Worm (Caenorhabditis elegans) whole organism, early embryonic: ENCODE measurements around the gene cdc-42.

Experiments
- B0310.2 ChIP-seq: sonication (generic microtip); optimal IDR thresholded peaks from 2 replicates; lab custom pipeline; 2016; ENCODE audit warnings: mild to moderate bottlenecking, missing genetic modification characterization, missing compliant biosample characterization
- F13C5.2 ChIP-seq: sonication (generic microtip); optimal IDR thresholded peaks from 2 replicates; lab custom pipeline; 2017; ENCODE audit warnings: mild to moderate bottlenecking, missing genetic modification characterization, inconsistent platforms, missing compliant biosample characterization
- aly-1 ChIP-seq: sonication (generic microtip); optimal IDR thresholded peaks from 2 replicates; lab custom pipeline; 2016; ENCODE audit warnings: missing genetic modification characterization, missing compliant biosample characterization
- ama-1 ChIP-seq: fragments of 150-350 bp; optimal IDR thresholded peaks from 2 replicates; lab custom pipeline; 2014
- ceh-13 ChIP-seq: fragments of 200-800 bp; sonication (Bioruptor generic); optimal IDR thresholded peaks from 2 replicates; lab custom pipeline; 2018; ENCODE audit warnings: mild to moderate bottlenecking, missing genetic modification characterization, missing compliant biosample characterization
- ceh-36 ChIP-seq: sonication (generic microtip); optimal IDR thresholded peaks from 2 replicates; lab custom pipeline; 2016; ENCODE audit warnings: missing genetic modification characterization, inconsistent platforms, missing compliant biosample characterization
- ets-7 ChIP-seq: sonication (generic microtip); optimal IDR thresholded peaks from 2 replicates; lab custom pipeline; 2016; ENCODE audit warnings: missing genotype, missing genetic modification characterization, missing compliant biosample characterization
- flt-1 ChIP-seq: fragments of 200-800 bp; sonication (Bioruptor generic); IDR thresholded peaks from 2 replicates; pipeline ENCODE4 v1.3.6; 2022; ENCODE audit warnings: missing genetic modification characterization, missing compliant biosample characterization
- hmbx-1 ChIP-seq: sonication (generic microtip); optimal IDR thresholded peaks from 2 replicates; lab custom pipeline; 2016; ENCODE audit warnings: mild to moderate bottlenecking, missing genetic modification characterization, missing compliant biosample characterization
- hmg-4 ChIP-seq: fragments of 200-800 bp; sonication (Bioruptor generic); optimal IDR thresholded peaks from 2 replicates; lab custom pipeline; 2018; ENCODE audit warnings: mild to moderate bottlenecking, missing genetic modification characterization, missing compliant biosample characterization
- hnd-1 ChIP-seq: sonication (generic microtip); optimal IDR thresholded peaks from 2 replicates; lab custom pipeline; 2016; ENCODE audit warnings: missing genetic modification characterization, missing compliant biosample characterization
- pes-1 ChIP-seq: fragments of 200-800 bp; sonication (Bioruptor generic); IDR thresholded peaks from 2 replicates; pipeline ENCODE4 v1.3.6; 2022; ENCODE audit warnings: missing genetic modification reagents, missing genetic modification characterization, missing compliant biosample characterization
- scrt-1 ChIP-seq: fragments of 200-800 bp; sonication (Bioruptor generic); IDR thresholded peaks from 2 replicates; pipeline ENCODE4 v1.3.6; 2022; ENCODE audit warnings: missing genetic modification characterization, missing compliant biosample characterization
- sea-1 ChIP-seq: fragments of 200-800 bp; sonication (Bioruptor generic); conservative IDR thresholded peaks from 2 replicates; pipeline ENCODE4 v1.3.6; 2022; ENCODE audit warnings: missing genetic modification characterization, missing compliant biosample characterization
- tbx-11 ChIP-seq: fragments of 200-800 bp; sonication (Bioruptor generic); IDR thresholded peaks from 2 replicates; pipeline ENCODE4 v1.3.6; 2022; ENCODE audit warnings: missing genetic modification characterization, missing compliant biosample characterization
- tbx-37 ChIP-seq: fragments of 200-800 bp; sonication (Bioruptor generic); conservative IDR thresholded peaks from 2 replicates; pipeline ENCODE4 v1.3.6; 2022; ENCODE audit warnings: missing genetic modification reagents, missing genetic modification characterization, missing compliant biosample characterization
- tra-4 ChIP-seq: sonication (generic microtip); optimal IDR thresholded peaks from 2 replicates; lab custom pipeline; 2017; ENCODE audit warnings: missing genetic modification characterization, missing compliant biosample characterization

Gene cdc-42

ce11 chrII:7607953-7608352 is 8.3 kb upstream of the cdc-42 start, which contains the start of gene lips-17:
lips-17 (plus strand) TSS chrII:7608253.
- no peak for TF ChIP-seq ceh-36 (tag; lab: Kevin White, UChicago)
- no peak for TF ChIP-seq tra-4
- TF ChIP-seq tbx-11 (GFP tag; lab: Robert Waterston, UW): no peak
- no peak for TF ChIP-seq ama-1 (lab: Kevin White, UChicago)
- no peak for TF ChIP-seq ceh-13 (GFP tag; lab: Kevin White, UChicago)
- TF ChIP-seq B0310.2 (tag; lab: Kevin White, UChicago): no peak
- no peak for TF ChIP-seq flt-1 (GFP tag; lab: Robert Waterston, UW)
- TF ChIP-seq sea-1 (GFP tag; lab: Robert Waterston, UW): no peak
- no peak for TF ChIP-seq F13C5.2
- no peak for TF ChIP-seq hmbx-1 (tag; lab: Kevin White, UChicago)
- no peak for TF ChIP-seq hmg-4 (GFP tag; lab: Kevin White, UChicago)
- TF ChIP-seq tbx-37 (GFP tag; lab: Robert Waterston, UW): no peak
- TF ChIP-seq ets-7 (tag; lab: Kevin White, UChicago): no peak
- TF ChIP-seq pes-1 (GFP tag; lab: Robert Waterston, UW): no peak
- TF ChIP-seq hnd-1 (tag; lab: Kevin White, UChicago): no peak
- no peak for TF ChIP-seq scrt-1 (GFP tag; lab: Robert Waterston, UW)
- no peak for TF ChIP-seq aly-1 (tag; lab: Kevin White, UChicago)

DNA sequence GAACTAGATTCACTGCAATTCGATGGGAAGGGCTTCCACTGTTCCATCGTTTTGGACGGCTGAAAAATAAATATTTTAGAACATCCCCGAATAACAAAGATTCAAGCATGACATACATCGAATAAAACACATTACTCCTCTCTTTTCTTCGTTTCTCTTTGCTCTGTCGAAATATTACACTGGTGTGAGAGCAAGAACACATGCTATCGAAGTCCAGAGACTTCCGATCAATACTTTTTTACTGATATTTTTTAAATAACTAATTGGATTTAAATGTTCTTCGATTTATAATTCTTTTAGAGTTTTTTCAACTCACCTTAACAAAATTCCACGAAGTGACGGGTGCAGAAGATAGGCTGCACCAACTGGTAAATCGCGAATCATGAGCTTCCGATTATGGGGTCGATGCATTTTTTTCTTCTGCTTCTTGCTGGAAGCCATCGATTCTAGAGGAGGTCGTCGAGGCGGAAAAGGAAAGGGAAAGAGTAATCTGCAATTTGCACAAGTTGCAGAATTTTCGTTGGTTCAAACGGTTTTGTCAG is 2.9 kb upstream of the cdc-42 start, which contains the start of the genes oig-4 and R07G3.7:
Gene oig-4, plus strand, starts transcription at position 301 of the 542 bp plus-strand sequence.
Gene R07G3.7, minus strand, starts transcription at position 492 of the 542 bp plus-strand sequence.
- no peak for TF ChIP-seq aly-1 (tag; lab: Kevin White, UChicago)
- no peak for TF ChIP-seq ceh-36 (tag; lab: Kevin White, UChicago)
- no peak for TF ChIP-seq ama-1 (lab: Kevin White, UChicago)
- no peak for TF ChIP-seq tbx-11 (GFP tag; lab: Robert Waterston, UW)

DNA sequence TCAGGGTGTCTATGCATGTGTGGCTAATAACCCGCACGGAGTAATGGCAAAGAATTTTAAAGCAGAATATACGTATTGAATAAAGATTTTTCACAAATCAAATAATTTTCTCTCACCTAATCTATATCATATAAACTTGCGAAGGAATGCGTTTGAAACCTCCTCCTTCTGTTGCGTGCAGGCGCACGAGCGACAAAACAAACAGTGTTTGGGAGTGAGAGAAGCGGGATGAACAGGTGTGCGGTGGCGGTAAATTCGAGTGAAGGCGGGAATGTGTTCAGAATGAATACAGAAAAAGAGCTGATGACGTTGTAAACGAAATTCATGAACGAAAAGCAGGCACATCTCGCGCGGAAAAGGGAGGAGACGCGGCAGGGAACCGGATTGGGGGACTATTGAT is 1.9 kb upstream of the cdc-42 start:
- no peak for TF ChIP-seq sea-1 (GFP tag; lab: Robert Waterston, UW)
- no peak for TF ChIP-seq tbx-11 (GFP tag; lab: Robert Waterston, UW)
- TF ChIP-seq hmg-4 (GFP tag; lab: Kevin White, UChicago): peak; percentile 15
- no peak for TF ChIP-seq ceh-36 (tag; lab: Kevin White, UChicago)
- no peak for TF ChIP-seq aly-1 (tag; lab: Kevin White, UChicago)
- TF ChIP-seq hmbx-1 (tag; lab: Kevin White, UChicago): no peak
- TF ChIP-seq tra-4: no peak
- no peak for TF ChIP-seq scrt-1 (GFP tag; lab: Robert Waterston, UW)

DNA sequence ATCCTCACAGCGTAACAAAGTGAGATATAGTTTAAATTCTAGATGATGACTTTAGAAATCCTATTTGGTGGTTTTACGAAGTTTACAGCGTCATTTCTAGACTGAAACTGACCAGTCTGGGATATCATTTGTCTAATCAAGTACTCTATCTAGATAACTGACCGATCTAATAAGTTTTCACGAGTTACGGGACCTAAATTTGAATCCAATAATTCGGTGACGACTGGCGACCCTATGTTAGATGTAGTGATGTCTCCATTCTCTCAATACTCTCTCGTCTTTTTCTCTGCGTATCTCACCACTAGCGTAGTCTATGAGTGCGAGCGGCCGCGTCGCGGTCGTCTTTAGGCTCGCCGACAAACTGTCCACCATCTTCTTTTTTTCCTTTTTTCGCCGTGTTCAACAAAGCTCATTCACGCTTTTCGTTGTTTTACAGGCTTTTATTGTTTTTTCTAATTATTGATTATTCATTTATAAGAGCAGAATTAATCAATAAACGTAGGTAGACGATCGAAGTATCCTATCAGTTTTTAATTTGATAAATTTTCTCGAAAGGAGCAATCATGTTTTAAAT is 847 bp upstream of the cdc-42 start:
- TF ChIP-seq tbx-11 (GFP tag; lab: Robert Waterston, UW): no peak

- no peak for TF ChIP-seq flt-1 (GFP tag; lab: Robert Waterston, UW)
- no peak for TF ChIP-seq tra-4
- TF ChIP-seq tbx-11 (GFP tag; lab: Robert Waterston, UW): no peak
- TF ChIP-seq hmg-4 (GFP tag; lab: Kevin White, UChicago): no peak
- TF ChIP-seq scrt-1 (GFP tag; lab: Robert Waterston, UW): no peak
- TF ChIP-seq sea-1 (GFP tag; lab: Robert Waterston, UW): no peak
- TF ChIP-seq aly-1 (tag; lab: Kevin White, UChicago): no peak
- no peak for TF ChIP-seq pes-1 (GFP tag; lab: Robert Waterston, UW)
- no peak for TF ChIP-seq ama-1 (lab: Kevin White, UChicago)
- TF ChIP-seq B0310.2 (tag; lab: Kevin White, UChicago): no peak
- no peak for TF ChIP-seq ceh-13 (GFP tag; lab: Kevin White, UChicago)
- TF ChIP-seq ets-7 (tag; lab: Kevin White, UChicago): no peak
- no peak for TF ChIP-seq tbx-37 (GFP tag; lab: Robert Waterston, UW)
- TF ChIP-seq ceh-36 (tag; lab: Kevin White, UChicago): no peak
- no peak for TF ChIP-seq hmbx-1 (tag; lab: Kevin White, UChicago)
- TF ChIP-seq F13C5.2: no peak
- no peak for TF ChIP-seq hnd-1 (tag; lab: Kevin White, UChicago)
Observed at ce11 chrII:7618212-7618611, 2.0 kb downstream of the cdc-42 start.

ce11 chrII:7620413-7620812 is 4.2 kb downstream of the cdc-42 start, which contains the start of gene R07G3.8:
R07G3.8 (minus strand) TSS chrII:7620513.
- TF ChIP-seq tbx-37 (GFP tag; lab: Robert Waterston, UW) (no peak), ama-1 (lab: Kevin White, UChicago) (no peak), aly-1 (tag; lab: Kevin White, UChicago) (no peak), tra-4 (no peak), ceh-36 (tag; lab: Kevin White, UChicago) (no peak), hmg-4 (GFP tag; lab: Kevin White, UChicago) (no peak), ets-7 (tag; lab: Kevin White, UChicago) (no peak), scrt-1 (GFP tag; lab: Robert Waterston, UW) (no peak), flt-1 (GFP tag; lab: Robert Waterston, UW) (no peak), hnd-1 (tag; lab: Kevin White, UChicago) (no peak), ceh-13 (GFP tag; lab: Kevin White, UChicago) (no peak), sea-1 (GFP tag; lab: Robert Waterston, UW) (no peak), F13C5.2 (no peak), pes-1 (GFP tag; lab: Robert Waterston, UW) (no peak), tbx-11 (GFP tag; lab: Robert Waterston, UW) (no peak), hmbx-1 (tag; lab: Kevin White, UChicago) (no peak), B0310.2 (tag; lab: Kevin White, UChicago) (no peak)

- TF ChIP-seq ama-1 (lab: Kevin White, UChicago) (no peak), tbx-11 (GFP tag; lab: Robert Waterston, UW) (no peak), tbx-37 (GFP tag; lab: Robert Waterston, UW) (no peak)
Observed at ce11 chrII:7621513-7621912, 5.3 kb downstream of the cdc-42 start.
